Worm (Caenorhabditis elegans): ENCODE data around the gene crn-3.

crn-3 gene

DNA sequence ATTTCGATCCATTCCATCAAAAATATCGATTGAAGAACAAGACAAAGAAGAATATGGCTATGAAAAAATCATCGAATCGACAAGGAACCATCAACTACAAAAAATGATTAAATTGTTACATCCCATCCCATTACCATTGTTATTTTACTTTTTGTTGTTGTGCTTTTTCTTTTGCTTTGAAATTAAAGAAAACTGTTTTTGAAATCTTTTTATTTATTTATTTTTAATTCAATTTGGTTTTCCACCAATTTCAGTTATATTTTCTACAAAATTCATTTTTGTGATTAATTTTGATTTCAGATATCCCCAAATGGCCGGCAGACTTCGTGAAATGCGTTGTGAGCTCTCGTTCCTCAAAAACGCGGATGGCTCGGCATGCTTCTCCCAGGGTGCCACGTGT, 4.6 kb downstream of the crn-3 start, which contains the start of gene crn-5:
Gene crn-5, plus strand, starts transcription at position 301 of the 400 bp plus-strand sequence.
- no peak for TF ChIP-seq M03D4.4 (tag; optimal IDR thresholded peaks at IDR 0.05)
- no peak for TF ChIP-seq bed-3 (GFP tag; optimal IDR thresholded peaks at IDR 0.05)
- no peak for TF ChIP-seq mls-2 (tag; optimal IDR thresholded peaks at IDR 0.05)
- no peak for TF ChIP-seq unc-120 (tag; optimal IDR thresholded peaks at IDR 0.05; ENCODE audit: poor library complexity, severe bottlenecking)
- no peak for TF ChIP-seq drap-1 (GFP tag; optimal IDR thresholded peaks at IDR 0.05)
- no peak for TF ChIP-seq ceh-83 (GFP tag; optimal IDR thresholded peaks at IDR 0.05)
- TF ChIP-seq mep-1 (tag; optimal IDR thresholded peaks at IDR 0.05) = no peak
- TF ChIP-seq cnd-1 (tag; optimal IDR thresholded peaks at IDR 0.05) = no peak
- TF ChIP-seq ceh-43 (GFP tag; optimal IDR thresholded peaks at IDR 0.05) = no peak
- no peak for TF ChIP-seq unc-62 (GFP tag; optimal IDR thresholded peaks at IDR 0.05)
- TF ChIP-seq elt-3 (tag; optimal IDR thresholded peaks at IDR 0.05) = no peak
- no peak for TF ChIP-seq mab-5 (tag; optimal IDR thresholded peaks at IDR 0.05)

DNA sequence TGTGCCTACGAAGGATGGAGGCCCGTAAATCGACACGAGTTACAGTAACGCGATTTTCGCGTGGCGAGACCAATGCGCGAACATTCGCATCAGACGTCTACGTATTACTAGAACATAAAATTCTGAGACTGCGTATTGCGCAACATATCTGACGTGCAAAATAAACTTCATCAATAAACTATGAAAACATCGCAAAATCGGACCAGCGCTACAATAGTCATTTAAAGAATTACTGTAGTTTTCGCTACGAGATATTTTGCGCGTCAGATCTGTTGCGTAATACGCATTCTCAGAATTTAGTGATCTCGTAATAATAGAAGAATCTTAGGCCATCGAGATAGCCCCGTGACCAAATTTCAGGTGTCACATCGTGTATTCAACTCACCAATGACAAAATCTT, 6.5 kb downstream of the crn-3 start:
- TF ChIP-seq zip-8 (tag; optimal IDR thresholded peaks at IDR 0.05) (peak; percentile 94), mab-5 (tag; optimal IDR thresholded peaks at IDR 0.05) (no peak)

DNA sequence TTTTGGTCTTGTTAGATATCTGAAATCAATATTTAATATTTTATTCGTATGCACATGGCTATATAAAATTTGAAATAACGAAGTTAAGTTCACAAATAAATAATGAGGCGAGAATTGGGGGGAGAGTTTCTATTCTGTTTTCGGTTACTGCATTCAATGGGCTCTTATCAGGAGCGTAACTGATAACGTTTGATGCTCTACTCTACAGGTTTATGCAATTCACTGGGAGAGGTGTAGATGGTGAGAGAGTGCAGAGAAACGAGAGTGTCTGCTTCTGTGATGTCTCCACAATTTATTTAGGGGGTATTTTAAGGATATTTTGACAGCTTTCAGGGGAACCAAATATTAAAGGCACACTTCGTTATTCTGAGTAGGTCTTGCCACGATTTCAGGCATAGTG, 6.9 kb downstream of the crn-3 start, which contains the start of gene C14A4.6:
Gene C14A4.6, minus strand, starts transcription at position 19 of the 400 bp plus-strand sequence.
- TF ChIP-seq ces-1 (GFP tag; optimal IDR thresholded peaks at IDR 0.05) = no peak
- no peak for TF ChIP-seq mls-2 (tag; optimal IDR thresholded peaks at IDR 0.05)
- TF ChIP-seq drap-1 (GFP tag; optimal IDR thresholded peaks at IDR 0.05) = no peak
- no peak for TF ChIP-seq nhr-2 (tag; optimal IDR thresholded peaks at IDR 0.05)
- TF ChIP-seq ceh-83 (GFP tag; optimal IDR thresholded peaks at IDR 0.05) = no peak
- TF ChIP-seq sem-2 (GFP tag; optimal IDR thresholded peaks at IDR 0.05) = no peak
- no peak for TF ChIP-seq nhr-28 (tag; optimal IDR thresholded peaks at IDR 0.05)
- no peak for TF ChIP-seq ham-2 (GFP tag; optimal IDR thresholded peaks at IDR 0.05)
- no peak for TF ChIP-seq unc-120 (tag; optimal IDR thresholded peaks at IDR 0.05; ENCODE audit: poor library complexity, severe bottlenecking)
- no peak for TF ChIP-seq lin-13 (tag; optimal IDR thresholded peaks at IDR 0.05)
- TF ChIP-seq nhr-76 (tag; optimal IDR thresholded peaks at IDR 0.05) = no peak
- TF ChIP-seq unc-62 (GFP tag; optimal IDR thresholded peaks at IDR 0.05) = no peak

DNA sequence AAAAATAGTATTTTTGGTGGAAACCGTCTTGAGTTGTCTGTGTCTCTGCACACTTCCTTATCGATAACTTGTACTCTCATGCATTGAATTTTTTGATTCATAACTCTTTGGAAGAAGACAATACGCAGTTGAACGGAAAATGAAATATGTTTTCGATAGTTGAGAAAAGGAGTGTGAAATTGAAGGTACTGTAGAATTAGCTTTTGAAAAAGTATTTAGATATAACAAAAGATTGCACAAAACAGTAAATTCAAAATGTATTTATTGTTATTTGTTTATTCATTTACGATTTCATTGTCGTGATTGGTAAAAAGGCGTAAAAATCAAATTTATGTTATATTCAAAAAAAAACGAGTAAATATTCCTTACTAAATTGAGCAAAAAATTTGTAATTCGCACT, 8.6 kb downstream of the crn-3 start, which contains the start of gene C14A4.7:
Gene C14A4.7, minus strand, starts transcription at position 101 of the 400 bp plus-strand sequence.
- TF ChIP-seq pha-4 (tag; optimal IDR thresholded peaks at IDR 0.05) (no peak), flh-1 (GFP tag; optimal IDR thresholded peaks at IDR 0.05) (no peak), tbx-8 (GFP tag; optimal IDR thresholded peaks at IDR 0.05) (no peak), nhr-28 (tag; optimal IDR thresholded peaks at IDR 0.05) (no peak), ceh-43 (GFP tag; optimal IDR thresholded peaks at IDR 0.05) (no peak), lsy-2 (tag; optimal IDR thresholded peaks at IDR 0.05) (no peak), nhr-76 (tag; optimal IDR thresholded peaks at IDR 0.05) (no peak), ceh-83 (GFP tag; optimal IDR thresholded peaks at IDR 0.05) (no peak), mab-5 (tag; optimal IDR thresholded peaks at IDR 0.05) (no peak), unc-62 (GFP tag; optimal IDR thresholded peaks at IDR 0.05) (no peak), cnd-1 (tag; optimal IDR thresholded peaks at IDR 0.05) (no peak)

DNA sequence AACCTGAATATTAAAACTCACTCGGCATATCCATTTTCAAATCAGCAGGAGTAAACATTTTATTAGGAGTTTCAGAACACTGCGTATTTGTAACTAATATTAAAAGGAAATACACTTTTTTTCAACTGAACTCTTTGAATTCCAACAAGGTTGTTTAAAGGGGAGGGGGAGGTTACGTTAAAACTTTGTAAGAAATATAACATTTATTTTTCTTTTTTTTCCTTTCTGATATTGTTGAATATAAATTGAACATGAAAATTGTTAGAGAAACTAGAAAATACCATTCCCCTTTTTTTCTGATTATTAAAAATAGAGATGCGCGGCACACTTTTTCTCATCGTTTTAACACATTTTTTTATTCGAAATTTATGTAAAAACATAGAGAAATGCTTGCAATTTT, 10.2 kb downstream of the crn-3 start, which contains the start of gene C14A4.8:
Gene C14A4.8, minus strand, starts transcription at position 101 of the 400 bp plus-strand sequence.
- TF ChIP-seq zip-8 (tag; optimal IDR thresholded peaks at IDR 0.05) (no peak), cnd-1 (tag; optimal IDR thresholded peaks at IDR 0.05) (no peak), nhr-76 (tag; optimal IDR thresholded peaks at IDR 0.05) (no peak), hlh-1 (tag; optimal IDR thresholded peaks at IDR 0.05) (no peak), pha-4 (tag; optimal IDR thresholded peaks at IDR 0.05) (no peak), mep-1 (tag; optimal IDR thresholded peaks at IDR 0.05) (no peak), flh-1 (GFP tag; optimal IDR thresholded peaks at IDR 0.05) (no peak), ces-1 (GFP tag; optimal IDR thresholded peaks at IDR 0.05) (no peak), M03D4.4 (tag; optimal IDR thresholded peaks at IDR 0.05) (no peak), mls-2 (tag; optimal IDR thresholded peaks at IDR 0.05) (no peak), sptf-1 (tag; optimal IDR thresholded peaks at IDR 0.05) (no peak), lin-13 (tag; optimal IDR thresholded peaks at IDR 0.05) (no peak), bed-3 (GFP tag; optimal IDR thresholded peaks at IDR 0.05) (no peak), mab-5 (tag; optimal IDR thresholded peaks at IDR 0.05) (no peak), elt-1 (tag; optimal IDR thresholded peaks at IDR 0.05; ENCODE audit: borderline replicate concordance, insufficient read depth) (no peak), elt-3 (tag; optimal IDR thresholded peaks at IDR 0.05) (no peak)

DNA sequence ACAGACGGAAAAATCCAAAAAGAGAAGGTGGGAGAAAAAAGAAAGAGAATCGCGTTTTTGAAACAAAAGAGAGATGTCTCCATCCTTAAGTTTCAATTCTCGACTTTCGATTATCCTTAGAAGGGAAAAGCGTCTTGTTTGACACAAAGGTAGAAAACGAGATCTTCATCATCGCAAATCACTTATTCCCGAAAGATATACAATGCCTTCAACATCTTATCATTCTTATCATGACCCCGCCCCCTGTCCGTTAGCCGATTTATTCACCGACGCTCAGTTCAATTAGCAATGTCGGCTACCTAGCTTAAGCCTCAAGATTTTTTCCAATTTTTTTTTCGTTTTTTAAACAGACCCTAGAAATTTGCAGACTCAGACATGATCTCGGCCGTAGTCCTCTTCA, 11.1 kb downstream of the crn-3 start, which contains the start of gene C14A4.9:
Gene C14A4.9, plus strand, starts transcription at position 368 of the 400 bp plus-strand sequence.
- TF ChIP-seq mls-2 (tag; optimal IDR thresholded peaks at IDR 0.05) = no peak
- TF ChIP-seq M03D4.4 (tag; optimal IDR thresholded peaks at IDR 0.05) = no peak
- peak; percentile 79 for TF ChIP-seq elt-3 (tag; optimal IDR thresholded peaks at IDR 0.05)
